Worm (Caenorhabditis elegans) whole organism, mixed stage, embryonic: ENCODE data around the gene smc-6.

ENCODE experiments used
- ceh-83 ChIP-seq: fragments of 200-800 bp; sonication (Bioruptor generic); optimal IDR thresholded peaks from 2 replicates; lab custom pipeline; 2018; ENCODE audit warnings: mild to moderate bottlenecking, missing genetic modification characterization, missing compliant biosample characterization
- elt-1 ChIP-seq: sonication (generic microtip); optimal IDR thresholded peaks from 2 replicates; lab custom pipeline; 2017; ENCODE audit warnings: missing genetic modification characterization, mild to moderate bottlenecking, missing compliant biosample characterization, antibody characterized with exemption, moderate library complexity, borderline replicate concordance; ENCODE audit not compliant: insufficient read depth
- nhr-12 ChIP-seq: fragments of 150-350 bp; optimal IDR thresholded peaks from 2 replicates; lab custom pipeline; 2014; ENCODE audit warnings: missing biosample characterization, missing genetic modification characterization
- nhr-28 ChIP-seq: fragments of 150-350 bp; optimal IDR thresholded peaks from 2 replicates; lab custom pipeline; 2014; ENCODE audit warnings: missing biosample characterization, missing genetic modification characterization
- nhr-76 ChIP-seq: sonication (generic microtip); optimal IDR thresholded peaks from 2 replicates; lab custom pipeline; 2017; ENCODE audit warnings: missing biosample characterization, missing genetic modification characterization

DNA sequence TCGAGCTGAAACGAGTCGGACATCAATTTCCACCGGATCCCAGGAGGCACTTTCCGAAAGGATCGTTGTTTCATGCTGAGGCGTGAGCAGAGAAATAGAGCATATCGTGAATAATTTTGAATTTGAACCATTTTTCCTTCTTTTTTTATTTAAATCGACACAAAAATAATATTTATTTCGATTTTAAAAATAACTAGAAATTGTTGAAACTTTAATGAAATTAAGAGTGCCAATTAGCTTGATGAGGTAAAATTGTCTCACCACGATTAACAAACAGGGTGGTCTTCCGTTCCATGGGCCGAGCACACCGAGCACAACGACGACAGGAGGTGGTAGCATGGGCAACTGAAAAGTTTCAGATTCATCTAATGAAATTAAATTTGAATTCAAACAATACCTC lies 9.8 kb downstream of the smc-6 start:
- TF ChIP-seq nhr-28 (tag; lab: Kevin White, UChicago) (no peak), nhr-76 (tag; lab: Kevin White, UChicago) (no peak), elt-1 (tag; lab: Kevin White, UChicago) (no peak), ceh-83 (GFP tag; lab: Kevin White, UChicago) (no peak), nhr-12 (tag; lab: Kevin White, UChicago) (no peak)
